Fruit fly (Drosophila melanogaster) whole organism: ENCODE results near the gene CG14841.

Source experiments
- Dll ChIP-seq: fragments of >200 bp; optimal IDR thresholded peaks from 2 replicates; lab custom pipeline; 2017
- EcR ChIP-seq, 2 experiments: fragments of >200 bp; optimal IDR thresholded peaks; 2 replicates each; lab custom pipeline; 2017; ENCODE audit warnings: missing biosample characterization in 2 of 2, missing genetic modification characterization in 2 of 2, missing genetic modification reagents in 2 of 2
- psq ChIP-seq: fragments of >200 bp; optimal IDR thresholded peaks from 2 replicates; lab custom pipeline; 2017
- usp ChIP-seq: fragments of >200 bp; optimal IDR thresholded peaks from 2 replicates; lab custom pipeline; 2017; ENCODE audit warnings: missing biosample characterization, missing genetic modification characterization, mixed read lengths

DNA sequence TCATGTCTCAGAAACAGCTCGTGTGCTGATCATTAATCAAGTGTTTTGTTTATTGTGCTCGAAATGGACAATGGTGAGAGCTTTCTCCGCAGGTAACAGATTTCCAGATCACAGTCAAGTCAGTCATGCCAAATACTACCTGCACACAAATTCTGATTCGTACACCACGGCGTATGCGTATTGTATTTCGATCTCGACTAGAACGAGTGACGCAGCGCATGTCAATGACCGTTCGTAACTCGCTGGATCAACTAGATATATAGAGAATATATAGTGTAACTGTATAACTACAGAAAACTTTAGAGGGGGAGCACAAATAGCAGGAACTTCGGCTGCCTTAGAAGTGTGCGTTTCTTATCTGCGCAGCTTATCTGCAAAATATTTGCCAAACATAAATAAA, 34.5 kb upstream of the CG14841 start:
- TF ChIP-seq Dll (lab: Kevin White, UChicago) (no peak), usp (GFP tag; lab: Kevin White, UChicago) (no peak), EcR (GFP tag; optimal IDR thresholded peaks at IDR 0.05; lab: Kevin White, UChicago) (no peak), psq (no peak)
